Fruit fly (Drosophila melanogaster): ENCODE results near the gene CG17568.

The CG17568 gene

dm6 chr2L:19158005-19158666 is 23.4 kb downstream of the CG17568 start (continued):
- TF ChIP-seq CG12219 (GFP tag; optimal IDR thresholded peaks at IDR 0.05) (no peak), Fer3 (tag; optimal IDR thresholded peaks at IDR 0.05) (peak; percentile 23), z (GFP tag; IDR thresholded peaks at IDR 0.05) (peak; percentile 98), CG18599 (GFP tag; optimal IDR thresholded peaks at IDR 0.05) (peak; percentile 54), CHES-1-like (GFP tag; optimal IDR thresholded peaks at IDR 0.05) (no peak), ro (GFP tag; IDR thresholded peaks at IDR 0.05) (no peak), CG15073 (GFP tag; optimal IDR thresholded peaks at IDR 0.05) (no peak), peb (GFP tag; IDR thresholded peaks at IDR 0.05) (0 out of 2 replicates have a peak, but pooled peaks have one; percentile 9), seq (GFP tag; IDR thresholded peaks at IDR 0.05) (no peak), lab (GFP tag; optimal IDR thresholded peaks at IDR 0.05) (peak; percentile 77), Optix (GFP tag; IDR thresholded peaks at IDR 0.05) (no peak), CG3995 (GFP tag; optimal IDR thresholded peaks at IDR 0.05) (no peak), Doc2 (GFP tag; IDR thresholded peaks at IDR 0.05) (no peak), ind (GFP tag; optimal IDR thresholded peaks at IDR 0.05) (no peak), Sox100B (GFP tag; optimal IDR thresholded peaks at IDR 0.05) (no peak), CG10366 (GFP tag; IDR thresholded peaks at IDR 0.05) (no peak), Nf-YA (GFP tag; IDR thresholded peaks at IDR 0.05) (no peak), CG11560 (tag; IDR thresholded peaks at IDR 0.05) (no peak), CG9727 (GFP tag; optimal IDR thresholded peaks at IDR 0.05) (peak; percentile 17), Aef1 (GFP tag; IDR thresholded peaks at IDR 0.05) (no peak), CG32532 (GFP tag; IDR thresholded peaks at IDR 0.05) (peak; percentile 57), CG3726 (GFP tag; IDR thresholded peaks at IDR 0.05) (no peak), CG4404 (GFP tag; IDR thresholded peaks at IDR 0.05) (no peak), zfh2 (GFP tag; optimal IDR thresholded peaks at IDR 0.05) (no peak), CG7745 (tag; optimal IDR thresholded peaks at IDR 0.05) (no peak), Stat92E (GFP tag; optimal IDR thresholded peaks at IDR 0.05) (peak in 1 of 3 experiments; percentile 80), dpn (GFP tag; optimal IDR thresholded peaks at IDR 0.05) (no peak), CG15514 (GFP tag; optimal IDR thresholded peaks at IDR 0.05) (peak; percentile 95), Eip74EF (GFP tag; optimal IDR thresholded peaks at IDR 0.05) (peak in 1 of 2 experiments; percentile 76), ash1 (GFP tag; optimal IDR thresholded peaks at IDR 0.05) (peak; percentile 76), sna (GFP tag; IDR thresholded peaks at IDR 0.05; ENCODE audit: partially characterized antibody) (no peak), Xrp1 (GFP tag; IDR thresholded peaks at IDR 0.05) (no peak), CG2120 (GFP tag; optimal IDR thresholded peaks at IDR 0.05) (peak; percentile 33), HHEX (GFP tag; optimal IDR thresholded peaks at IDR 0.05) (peak; percentile 4), CG17802 (tag; optimal IDR thresholded peaks at IDR 0.05) (peak; percentile 3), Hr3 (GFP tag; optimal IDR thresholded peaks at IDR 0.05) (no peak), lbe (GFP tag; optimal IDR thresholded peaks at IDR 0.05) (peak; percentile 50), hth (optimal IDR thresholded peaks at IDR 0.05) (no peak), Mes4 (GFP tag; optimal IDR thresholded peaks at IDR 0.05) (no peak), row (GFP tag; IDR thresholded peaks at IDR 0.05) (peak; percentile 24; the same call in 1 of the 3 replicates), chinmo (GFP tag; IDR thresholded peaks at IDR 0.05; ENCODE audit: partially characterized antibody) (peak; percentile 90; the same call in 3 of the 4 replicates), CG8944 (GFP tag; optimal IDR thresholded peaks at IDR 0.05) (no peak), Med (GFP tag) (peak; percentile 91), pb (GFP tag; optimal IDR thresholded peaks at IDR 0.05) (peak; percentile 6), Hey (tag; optimal IDR thresholded peaks at IDR 0.05) (peak; percentile 5), Max (GFP tag; optimal IDR thresholded peaks at IDR 0.05) (peak; percentile 30), maf-S (GFP tag; optimal IDR thresholded peaks at IDR 0.05) (no peak), odd (GFP tag; optimal IDR thresholded peaks at IDR 0.05) (peak; percentile 20), CG13296 (GFP tag; optimal IDR thresholded peaks at IDR 0.05) (peak; percentile 64), tap (tag; optimal IDR thresholded peaks at IDR 0.05) (no peak)
